Fruit fly (Drosophila melanogaster) whole organism, adult: Measurements from ENCODE around the gene nmo.

Experiments used
- CG11617 ChIP-seq: fragments of 200-800 bp; sonication (Bioruptor generic); optimal IDR thresholded peaks from 2 replicates; lab custom pipeline; 2017; ENCODE audit warnings: mild to moderate bottlenecking, missing biosample characterization, missing genetic modification reagents, missing genetic modification characterization
- CG14711 ChIP-seq: fragments of 200-800 bp; sonication (Bioruptor generic); optimal IDR thresholded peaks from 2 replicates; lab custom pipeline; 2018; ENCODE audit warnings: missing biosample characterization, mild to moderate bottlenecking, missing genetic modification characterization, moderate library complexity
- CG5204 ChIP-seq: fragments of 200-800 bp; sonication (Bioruptor generic); optimal IDR thresholded peaks from 2 replicates; lab custom pipeline; 2016; ENCODE audit warnings: missing biosample characterization, missing genetic modification characterization
- CG7045 ChIP-seq: fragments of 200-800 bp; sonication (Bioruptor generic); optimal IDR thresholded peaks from 2 replicates; lab custom pipeline; 2017; ENCODE audit warnings: missing biosample characterization, mild to moderate bottlenecking, missing genetic modification characterization
- bab1 ChIP-seq: fragments of 200-800 bp; sonication (Bioruptor generic); optimal IDR thresholded peaks from 3 replicates; lab custom pipeline; 2019; ENCODE audit warnings: missing biosample characterization, mild to moderate bottlenecking, missing genetic modification characterization, moderate library complexity
- cnc ChIP-seq, 2 experiments: fragments of >200 bp; optimal IDR thresholded peaks; 2 replicates each; lab custom pipeline; 2017
- tj ChIP-seq: fragments of 200-800 bp; sonication (Bioruptor generic); optimal IDR thresholded peaks from 3 replicates; lab custom pipeline; 2017; ENCODE audit warnings: missing biosample characterization, mild to moderate bottlenecking, missing genetic modification characterization, moderate library complexity

- TF ChIP-seq cnc (optimal IDR thresholded peaks at IDR 0.05; lab: Kevin White, UChicago) (no peak), tj (GFP tag; lab: Kevin White, UChicago) (no peak), CG14711 (no peak), bab1 (no peak), CG7045 (GFP tag; lab: Kevin White, UChicago) (no peak), CG11617 (GFP tag; lab: Kevin White, UChicago) (no peak), CG5204 (GFP tag; lab: Kevin White, UChicago) (no peak)
These were observed 50.4 kb downstream of the nmo start for dm6 chr3L:8029194-8029747.
